Worm (Caenorhabditis elegans) whole organism, L4 larva: ENCODE measurements around the gene end-1.

Experiments used
- F49E8.2 ChIP-seq: sonication (generic microtip); optimal IDR thresholded peaks from 2 replicates; lab custom pipeline; 2016; ENCODE audit warnings: missing compliant biosample characterization, mild to moderate bottlenecking, missing genetic modification characterization, borderline replicate concordance
- Y75B8A.6 ChIP-seq: fragments of 200-800 bp; sonication (Bioruptor generic); IDR thresholded peaks from 2 replicates; pipeline ENCODE4 v1.3.6; 2022; ENCODE audit warnings: missing genetic modification reagents, missing genetic modification characterization, missing compliant biosample characterization
- ZK546.5 ChIP-seq, 2 experiments: sonication (generic microtip); optimal IDR thresholded peaks; 2 replicates each; lab custom pipeline; 2017; ENCODE audit warnings: missing biosample characterization in 2 of 2, missing genetic modification characterization in 2 of 2
- ama-1 ChIP-seq: fragments of 150-350 bp; optimal IDR thresholded peaks from 2 replicates; lab custom pipeline; 2014; ENCODE audit warnings: inconsistent platforms, mixed read lengths
- ceh-20 ChIP-seq: fragments of 200-800 bp; sonication (Bioruptor generic); IDR thresholded peaks from 2 replicates; pipeline ENCODE4 v1.3.6; 2022; ENCODE audit warnings: missing genetic modification reagents, missing genetic modification characterization, missing compliant biosample characterization
- egl-27 ChIP-seq: sonication (generic microtip); optimal IDR thresholded peaks from 3 replicates; lab custom pipeline; 2017; ENCODE audit warnings: missing biosample characterization, missing genetic modification reagents, missing genetic modification characterization
- nhr-237 ChIP-seq: sonication (generic microtip); optimal IDR thresholded peaks from 2 replicates; lab custom pipeline; 2017; ENCODE audit warnings: missing biosample characterization, missing genetic modification characterization
- nhr-25 ChIP-seq: sonication (generic microtip); optimal IDR thresholded peaks from 2 replicates; lab custom pipeline; 2017; ENCODE audit warnings: missing genetic modification characterization, mild to moderate bottlenecking, missing compliant biosample characterization, antibody characterized with exemption, moderate library complexity, borderline replicate concordance; ENCODE audit not compliant: insufficient read depth
- nhr-76 ChIP-seq: fragments of 150-350 bp; optimal IDR thresholded peaks from 2 replicates; lab custom pipeline; 2014; ENCODE audit warnings: missing biosample characterization, missing genetic modification characterization
- snpc-4 ChIP-seq: fragments of 150-350 bp; optimal IDR thresholded peaks from 2 replicates; lab custom pipeline; 2014; ENCODE audit warnings: missing biosample characterization, missing genetic modification characterization

DNA sequence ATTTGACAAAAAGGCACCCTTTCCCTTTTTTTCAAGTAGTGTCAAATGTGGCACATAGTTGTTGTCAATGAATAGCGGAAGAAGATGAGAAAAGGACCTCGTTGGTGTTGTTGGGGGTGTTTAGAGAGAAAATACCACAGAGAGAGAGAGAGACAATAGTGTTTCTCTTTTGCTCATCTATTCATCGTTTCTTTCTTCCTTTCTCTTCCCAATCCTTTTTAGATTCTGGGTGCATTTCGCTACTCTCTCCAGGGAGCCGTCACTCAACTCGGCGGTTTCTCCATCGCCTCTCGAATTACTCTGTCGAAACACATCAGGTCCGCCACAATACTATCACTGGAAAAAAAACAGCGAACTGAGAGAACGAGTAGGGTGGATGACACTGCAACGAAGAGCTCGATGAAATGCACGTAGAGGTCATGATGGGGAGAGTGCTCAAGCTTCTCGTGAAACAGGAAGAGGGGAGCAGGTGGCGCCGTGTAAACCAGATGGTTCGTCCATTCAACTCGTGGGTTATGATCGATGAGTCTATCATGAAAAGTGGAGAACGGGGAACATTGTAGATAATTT lies 18.7 kb downstream of the end-1 start:
- TF ChIP-seq egl-27 (tag; lab: Kevin White, UChicago) (no peak), nhr-25 (no peak), ZK546.5 (tag; optimal IDR thresholded peaks at IDR 0.05; lab: Kevin White, UChicago) (no peak), nhr-76 (tag; lab: Kevin White, UChicago) (no peak), ama-1 (no peak), ceh-20 (GFP tag; lab: Robert Waterston, UW) (peak; percentile 35; the same call in 1 of the 2 replicates), nhr-237 (no peak), F49E8.2 (tag; lab: Kevin White, UChicago) (no peak), Y75B8A.6 (GFP tag; lab: Robert Waterston, UW) (no peak), snpc-4 (no peak)
